Worm (Caenorhabditis elegans): ENCODE data around the gene nipa-1.

DNA sequence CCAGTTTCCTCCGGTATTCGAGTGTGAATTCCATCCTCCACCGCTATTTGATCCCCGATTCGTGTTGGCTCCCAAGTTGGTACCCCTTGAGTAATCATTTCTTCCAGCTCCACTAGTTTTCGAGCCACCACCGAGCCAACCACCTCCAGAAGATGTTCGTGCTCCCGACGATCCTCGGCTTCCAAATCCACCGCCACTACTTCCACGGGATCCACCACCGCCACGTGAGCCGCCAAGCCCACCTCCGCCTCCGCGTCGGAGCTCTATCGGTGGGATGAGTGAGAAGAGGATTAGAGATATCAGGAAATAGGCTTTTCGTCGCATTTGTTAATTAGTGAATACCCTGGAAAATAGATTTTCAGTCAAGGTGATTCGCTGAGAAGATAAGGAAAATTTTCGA is 62.9 kb downstream of the nipa-1 start, which contains the start of gene H06I04.6:
- TF ChIP-seq flt-1 (GFP tag; IDR thresholded peaks at IDR 0.05) (no peak), klf-2 (GFP tag; conservative IDR thresholded peaks at IDR 0.05) (no peak), tab-1 (GFP tag; IDR thresholded peaks at IDR 0.05) (no peak), ztf-23 (GFP tag; IDR thresholded peaks at IDR 0.05) (no peak), med-1 (GFP tag; optimal IDR thresholded peaks at IDR 0.05; ENCODE audit: insufficient read depth) (no peak), T22C8.4 (GFP tag; IDR thresholded peaks at IDR 0.05) (no peak), ztf-29 (GFP tag; IDR thresholded peaks at IDR 0.05) (no peak), ref-1 (GFP tag; conservative IDR thresholded peaks at IDR 0.05) (no peak), cog-1 (tag; optimal IDR thresholded peaks at IDR 0.05) (no peak)

All from whole organism, midembryonic.